Worm (Caenorhabditis elegans) whole organism, mixed stage, embryonic: Measurements from ENCODE around the gene clec-205.

ENCODE experiments used
- M03D4.4 ChIP-seq: sonication (generic microtip); optimal IDR thresholded peaks from 2 replicates; lab custom pipeline; 2017; ENCODE audit warnings: mild to moderate bottlenecking, missing genetic modification characterization, missing compliant biosample characterization
- bed-3 ChIP-seq: fragments of 200-800 bp; sonication (Bioruptor generic); optimal IDR thresholded peaks from 3 replicates; lab custom pipeline; 2018; ENCODE audit warnings: mild to moderate bottlenecking, missing genetic modification characterization, moderate library complexity, missing compliant biosample characterization
- blmp-1 ChIP-seq: fragments of 150-350 bp; optimal IDR thresholded peaks from 2 replicates; lab custom pipeline; 2014; ENCODE audit warnings: missing biosample characterization, missing genetic modification characterization
- ceh-43 ChIP-seq: fragments of 200-800 bp; sonication (Bioruptor generic); optimal IDR thresholded peaks from 2 replicates; lab custom pipeline; 2018; ENCODE audit warnings: mild to moderate bottlenecking, missing genetic modification characterization, moderate library complexity, missing compliant biosample characterization
- ceh-83 ChIP-seq: fragments of 200-800 bp; sonication (Bioruptor generic); optimal IDR thresholded peaks from 2 replicates; lab custom pipeline; 2018; ENCODE audit warnings: mild to moderate bottlenecking, missing genetic modification characterization, missing compliant biosample characterization
- ces-1 ChIP-seq: fragments of 150-350 bp; optimal IDR thresholded peaks from 2 replicates; lab custom pipeline; 2014; ENCODE audit warnings: missing biosample characterization, missing genetic modification reagents, missing genetic modification characterization
- cnd-1 ChIP-seq: fragments of 200-800 bp; sonication (Bioruptor generic); optimal IDR thresholded peaks from 2 replicates; lab custom pipeline; 2018; ENCODE audit warnings: mild to moderate bottlenecking, missing genetic modification characterization, missing compliant biosample characterization
- drap-1 ChIP-seq: fragments of 200-800 bp; sonication (Bioruptor generic); optimal IDR thresholded peaks from 3 replicates; lab custom pipeline; 2018; ENCODE audit warnings: mild to moderate bottlenecking, missing genetic modification characterization, missing compliant biosample characterization
- elt-1 ChIP-seq: sonication (generic microtip); optimal IDR thresholded peaks from 2 replicates; lab custom pipeline; 2017; ENCODE audit warnings: missing genetic modification characterization, mild to moderate bottlenecking, missing compliant biosample characterization, antibody characterized with exemption, moderate library complexity, borderline replicate concordance; ENCODE audit not compliant: insufficient read depth
- elt-3 ChIP-seq: fragments of 150-350 bp; optimal IDR thresholded peaks from 2 replicates; lab custom pipeline; 2014; ENCODE audit warnings: missing biosample characterization, missing genetic modification characterization
- flh-1 ChIP-seq: fragments of 200-800 bp; sonication (Bioruptor generic); optimal IDR thresholded peaks from 2 replicates; lab custom pipeline; 2018; ENCODE audit warnings: mild to moderate bottlenecking, missing genetic modification characterization, moderate library complexity, missing compliant biosample characterization
- lin-13 ChIP-seq: fragments of 150-350 bp; optimal IDR thresholded peaks from 2 replicates; lab custom pipeline; 2014; ENCODE audit warnings: missing biosample characterization, missing genetic modification characterization
- lsy-2 ChIP-seq: fragments of 150-350 bp; optimal IDR thresholded peaks from 2 replicates; lab custom pipeline; 2014; ENCODE audit warnings: missing biosample characterization, missing genetic modification characterization
- mab-5 ChIP-seq: fragments of 150-350 bp; optimal IDR thresholded peaks from 2 replicates; lab custom pipeline; 2014; ENCODE audit warnings: missing biosample characterization, missing genetic modification characterization
- mep-1 ChIP-seq: fragments of 150-350 bp; optimal IDR thresholded peaks from 2 replicates; lab custom pipeline; 2017; ENCODE audit warnings: missing biosample characterization, missing genetic modification reagents, missing genetic modification characterization, inconsistent platforms
- mls-2 ChIP-seq: sonication (generic microtip); optimal IDR thresholded peaks from 2 replicates; lab custom pipeline; 2016; ENCODE audit warnings: mild to moderate bottlenecking, missing genetic modification characterization, moderate library complexity, missing compliant biosample characterization
- nhr-2 ChIP-seq: fragments of 150-350 bp; optimal IDR thresholded peaks from 2 replicates; lab custom pipeline; 2014; ENCODE audit warnings: missing biosample characterization, missing genetic modification characterization
- nhr-237 ChIP-seq: fragments of 150-350 bp; optimal IDR thresholded peaks from 2 replicates; lab custom pipeline; 2014; ENCODE audit warnings: missing biosample characterization, missing genetic modification characterization
- nhr-76 ChIP-seq: sonication (generic microtip); optimal IDR thresholded peaks from 2 replicates; lab custom pipeline; 2017; ENCODE audit warnings: missing biosample characterization, missing genetic modification characterization
- pha-4 ChIP-seq: fragments of 150-350 bp; optimal IDR thresholded peaks from 2 replicates; lab custom pipeline; 2018; ENCODE audit warnings: missing biosample characterization, missing genetic modification reagents, missing genetic modification characterization
- sem-2 ChIP-seq: fragments of 200-800 bp; sonication (Bioruptor generic); optimal IDR thresholded peaks from 2 replicates; lab custom pipeline; 2018; ENCODE audit warnings: mild to moderate bottlenecking, missing genetic modification characterization, missing compliant biosample characterization
- sptf-1 ChIP-seq: sonication (generic microtip); optimal IDR thresholded peaks from 2 replicates; lab custom pipeline; 2017; ENCODE audit warnings: mild to moderate bottlenecking, missing genetic modification characterization, moderate library complexity, missing compliant biosample characterization
- tbx-8 ChIP-seq: fragments of 200-800 bp; sonication (Bioruptor generic); optimal IDR thresholded peaks from 2 replicates; lab custom pipeline; 2018; ENCODE audit warnings: mild to moderate bottlenecking, missing genetic modification characterization, moderate library complexity, missing compliant biosample characterization
- unc-120 ChIP-seq: sonication (generic microtip); optimal IDR thresholded peaks from 2 replicates; lab custom pipeline; 2017; ENCODE audit warnings: missing genetic modification characterization, missing compliant biosample characterization; ENCODE audit not compliant: poor library complexity, severe bottlenecking
- unc-39 ChIP-seq: fragments of 150-350 bp; optimal IDR thresholded peaks from 2 replicates; lab custom pipeline; 2014; ENCODE audit warnings: missing biosample characterization, missing genetic modification characterization
- unc-62 ChIP-seq: fragments of 150-350 bp; optimal IDR thresholded peaks from 2 replicates; lab custom pipeline; 2014; ENCODE audit warnings: missing biosample characterization, missing genetic modification reagents, missing genetic modification characterization
- zip-8 ChIP-seq: fragments of 150-350 bp; optimal IDR thresholded peaks from 2 replicates; lab custom pipeline; 2014; ENCODE audit warnings: missing biosample characterization, missing genetic modification characterization
- ztf-11 ChIP-seq: fragments of 150-350 bp; optimal IDR thresholded peaks from 2 replicates; lab custom pipeline; 2014; ENCODE audit warnings: missing biosample characterization, missing genetic modification characterization

Gene clec-205

DNA sequence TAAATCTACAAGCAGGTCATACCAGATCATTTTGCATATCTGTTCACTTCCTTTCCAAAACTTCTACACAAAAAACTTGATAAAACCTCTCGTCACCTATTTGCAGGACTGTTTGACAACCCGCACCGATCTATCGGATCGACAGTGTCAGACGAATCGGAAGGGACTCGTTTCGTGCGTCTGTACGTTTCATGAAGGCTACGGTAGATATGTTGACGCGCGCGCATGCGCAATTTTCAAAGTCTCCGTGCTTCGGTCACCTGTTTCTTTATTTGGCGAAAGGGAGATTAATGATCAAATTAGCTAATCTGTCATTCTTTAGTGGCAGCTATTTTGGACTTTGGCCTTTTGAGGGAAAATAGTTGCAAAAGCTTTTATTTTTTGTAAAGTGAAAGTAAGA, 28.8 kb downstream of the clec-205 start:
- TF ChIP-seq mep-1 (no peak), ztf-11 (tag; lab: Kevin White, UChicago) (no peak), elt-1 (tag; lab: Kevin White, UChicago) (no peak), nhr-2 (tag; lab: Kevin White, UChicago) (no peak), lin-13 (tag; lab: Kevin White, UChicago) (no peak)

DNA sequence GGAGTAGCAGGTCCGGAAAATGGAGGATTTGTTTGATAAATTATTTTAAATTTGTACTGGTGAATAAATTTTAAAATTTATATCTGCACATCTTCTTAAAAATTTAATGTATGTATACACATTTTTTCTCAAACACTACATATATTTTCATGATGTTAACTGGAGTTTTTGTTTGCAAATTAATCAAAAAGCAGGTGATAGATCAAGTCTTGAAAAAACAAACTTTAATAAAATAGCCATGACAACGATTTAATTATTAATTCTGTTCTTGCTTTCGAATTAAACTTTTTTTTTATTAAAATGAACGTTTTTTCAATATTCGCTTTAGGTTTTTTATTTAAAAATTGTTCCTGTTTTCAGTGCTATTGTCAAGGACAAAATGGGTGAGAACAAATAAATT, 33.5 kb downstream of the clec-205 start, which contains the start of gene F36H9.1:
Gene F36H9.1 (plus strand): TSS at position 301 of the 400 bp plus-strand sequence.
- TF ChIP-seq cnd-1 (tag; lab: Kevin White, UChicago) (no peak), M03D4.4 (no peak), sptf-1 (tag; lab: Kevin White, UChicago) (no peak), unc-62 (GFP tag; lab: Kevin White, UChicago) (no peak), nhr-237 (tag; lab: Kevin White, UChicago) (no peak), bed-3 (GFP tag; lab: Kevin White, UChicago) (no peak), nhr-76 (no peak), ceh-43 (no peak), mep-1 (no peak), unc-120 (tag; lab: Kevin White, UChicago) (no peak), sem-2 (GFP tag; lab: Kevin White, UChicago) (no peak), zip-8 (tag; lab: Kevin White, UChicago) (no peak), mls-2 (tag; lab: Kevin White, UChicago) (no peak), ceh-83 (GFP tag; lab: Kevin White, UChicago) (no peak), flh-1 (GFP tag; lab: Kevin White, UChicago) (no peak), elt-3 (no peak), pha-4 (tag; lab: Kevin White, UChicago) (no peak), unc-39 (tag; lab: Kevin White, UChicago) (no peak), lsy-2 (tag; lab: Kevin White, UChicago) (no peak), blmp-1 (tag; lab: Kevin White, UChicago) (no peak)

- no peak for TF ChIP-seq tbx-8 (GFP tag; lab: Kevin White, UChicago)
- TF ChIP-seq blmp-1 (tag; lab: Kevin White, UChicago): no peak
- no peak for TF ChIP-seq sptf-1 (tag; lab: Kevin White, UChicago)
- no peak for TF ChIP-seq ztf-11 (tag; lab: Kevin White, UChicago)
- no peak for TF ChIP-seq nhr-237 (tag; lab: Kevin White, UChicago)
- TF ChIP-seq drap-1 (GFP tag; lab: Kevin White, UChicago): no peak
- no peak for TF ChIP-seq ceh-43
- TF ChIP-seq nhr-2 (tag; lab: Kevin White, UChicago): no peak
- no peak for TF ChIP-seq sem-2 (GFP tag; lab: Kevin White, UChicago)
- TF ChIP-seq mab-5 (tag; lab: Kevin White, UChicago): no peak
- no peak for TF ChIP-seq cnd-1 (tag; lab: Kevin White, UChicago)
- TF ChIP-seq mep-1: no peak
- no peak for TF ChIP-seq ceh-83 (GFP tag; lab: Kevin White, UChicago)
- TF ChIP-seq lsy-2 (tag; lab: Kevin White, UChicago): no peak
Observed at ce11 chrV:1797900-1798299, 37.2 kb downstream of the clec-205 start, which contains the start of gene F36H9.10. Gene F36H9.10 (plus strand): TSS chrV:1798200.

DNA sequence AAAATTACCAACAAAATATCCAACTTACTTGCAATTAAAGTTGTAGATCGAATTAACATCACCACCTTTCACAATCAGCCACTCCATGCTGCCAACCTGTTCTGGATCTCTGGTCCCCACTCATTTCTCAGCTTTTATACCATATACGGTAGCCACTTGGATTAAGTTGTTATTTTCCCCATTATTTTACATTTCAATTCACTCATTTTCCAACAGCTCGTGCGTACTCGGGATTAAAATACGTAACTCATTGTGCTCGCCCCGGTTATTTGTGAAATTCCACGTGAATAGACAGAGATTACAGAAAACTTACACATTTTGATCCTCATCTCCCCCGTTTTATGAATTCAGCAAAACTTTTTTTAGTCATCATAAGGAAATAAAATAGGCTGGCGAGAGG, 42.4 kb downstream of the clec-205 start, which contains the start of gene srt-41:
Gene srt-41 (minus strand): TSS at position 101 of the 400 bp plus-strand sequence.
- no peak for TF ChIP-seq M03D4.4

DNA sequence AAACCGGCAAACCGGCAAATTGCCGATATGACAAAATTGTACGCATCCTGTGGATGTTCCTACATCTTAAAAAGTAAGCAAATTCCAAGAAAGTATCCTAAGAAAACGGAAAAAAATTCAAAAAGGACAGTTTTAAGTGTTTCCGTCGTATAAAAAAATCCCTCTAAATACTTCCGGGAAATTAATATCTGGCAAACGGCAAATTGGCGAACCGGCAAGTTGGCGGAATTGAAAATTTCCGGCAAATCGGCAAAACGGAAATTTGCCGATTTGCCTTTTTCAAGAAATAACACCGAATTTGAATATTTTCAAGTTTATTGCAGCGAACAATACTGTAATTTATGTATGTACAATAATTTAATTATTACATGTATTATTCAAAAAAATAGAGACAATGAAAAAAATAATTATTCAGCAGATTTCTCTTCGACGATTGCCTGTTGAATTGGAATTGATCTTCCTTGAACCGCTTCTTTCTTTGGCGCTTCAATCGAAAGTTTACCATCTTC, 43.4 kb downstream of the clec-205 start:
- TF ChIP-seq ceh-83 (GFP tag; lab: Kevin White, UChicago): no peak
- no peak for TF ChIP-seq cnd-1 (tag; lab: Kevin White, UChicago)
- TF ChIP-seq ces-1 (GFP tag; lab: Kevin White, UChicago): no peak
